Worm (Caenorhabditis elegans): ENCODE measurements around the gene sre-47.
A peak's percentile ranks its signal among the peaks of the same experiment; 100 is the strongest.

- TF ChIP-seq che-1 (tag; optimal IDR thresholded peaks at IDR 0.05), result no peak
- TF ChIP-seq dmd-4 (tag; optimal IDR thresholded peaks at IDR 0.05; ENCODE audit: borderline replicate concordance), result no peak
- no peak for TF ChIP-seq ceh-18 (tag; optimal IDR thresholded peaks at IDR 0.05)
- TF ChIP-seq eyg-1 (tag; optimal IDR thresholded peaks at IDR 0.05), result no peak
- no peak for TF ChIP-seq pha-4 (tag; optimal IDR thresholded peaks at IDR 0.05)
- TF ChIP-seq nfya-1 (tag; optimal IDR thresholded peaks at IDR 0.05), result peak; percentile 9
- no peak for TF ChIP-seq elt-4 (tag; optimal IDR thresholded peaks at IDR 0.05)
These were observed 33.7 kb upstream of the sre-47 start for ce11 chrII:14018192-14018591.

All from whole organism, late embryonic.